Worm (Caenorhabditis elegans): ENCODE data around the gene R03H10.1.
"Not testable (repeated sequence)": the region's sequence is repeated elsewhere in the genome, so short reads cannot be mapped to it uniquely, and the experiment has no call there.

ce11 chrII:4202633-4203032 is 22.6 kb downstream of the R03H10.1 start:
- TF ChIP-seq fos-1, unc-39 (tag; optimal IDR thresholded peaks at IDR 0.05): not testable (repeated sequence)

All from whole organism, L2 larva.